Fruit fly (Drosophila melanogaster) whole organism, pupa: Measurements from ENCODE around the gene ind.

Source experiments
- CG17806 ChIP-seq: fragments of 200-800 bp; sonication (Bioruptor generic); optimal IDR thresholded peaks from 2 replicates; lab custom pipeline; 2018; ENCODE audit warnings: missing biosample characterization, mild to moderate bottlenecking, missing genetic modification characterization, moderate library complexity
- D1 ChIP-seq: fragments of 200-800 bp; sonication (Bioruptor generic); optimal IDR thresholded peaks from 2 replicates; lab custom pipeline; 2018; ENCODE audit warnings: missing biosample characterization, mild to moderate bottlenecking, missing genetic modification characterization, moderate library complexity
- EcR ChIP-seq: fragments of 200-800 bp; sonication (Bioruptor generic); optimal IDR thresholded peaks from 3 replicates; lab custom pipeline; 2019; ENCODE audit warnings: missing biosample characterization, missing genetic modification characterization, mild to moderate bottlenecking, moderate library complexity, missing genetic modification reagents
- Ets98B ChIP-seq: fragments of 200-800 bp; sonication (Bioruptor generic); IDR thresholded peaks from 2 replicates; pipeline ENCODE4 v1.3.6; 2022; ENCODE audit warnings: missing biosample characterization, missing genetic modification characterization
- Pif1A ChIP-seq: fragments of 200-800 bp; sonication (Bioruptor generic); optimal IDR thresholded peaks from 3 replicates; lab custom pipeline; 2016; ENCODE audit warnings: missing biosample characterization, missing genetic modification characterization
- Snoo ChIP-seq: fragments of 200-800 bp; sonication (Bioruptor generic); optimal IDR thresholded peaks from 3 replicates; lab custom pipeline; 2017; ENCODE audit warnings: missing biosample characterization, mild to moderate bottlenecking, missing genetic modification characterization, inconsistent platforms

DNA sequence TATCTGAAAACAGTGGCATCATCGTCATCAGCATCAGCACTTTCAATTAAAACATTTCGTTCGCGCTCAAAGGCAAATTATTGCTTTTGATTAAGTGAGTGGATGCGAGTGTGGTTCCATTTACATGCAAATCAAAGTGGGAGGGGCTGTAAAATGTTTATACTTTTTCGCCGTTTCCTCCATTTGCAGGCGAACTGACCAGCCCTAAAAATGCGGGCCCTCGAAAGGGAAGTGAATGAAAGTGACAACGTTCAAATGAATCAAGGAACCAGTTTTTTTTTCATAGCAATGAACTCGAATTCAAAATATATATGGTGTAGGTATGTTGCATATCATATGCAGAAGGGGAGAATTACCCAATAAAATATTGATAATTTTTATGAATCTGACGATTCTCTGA, 33.1 kb downstream of the ind start:
- no peak for TF ChIP-seq CG17806 (tag; lab: Kevin White, UChicago)
- TF ChIP-seq EcR, result no peak
- no peak for TF ChIP-seq Pif1A (GFP tag; lab: Kevin White, UChicago)
- TF ChIP-seq Snoo, result no peak
- no peak for TF ChIP-seq D1 (tag; lab: Kevin White, UChicago)
- no peak for TF ChIP-seq Ets98B (GFP tag; lab: Robert Waterston, UW)
